1 worm cellular context compared by ENCODE assay signal in the genomic region with DNA sequence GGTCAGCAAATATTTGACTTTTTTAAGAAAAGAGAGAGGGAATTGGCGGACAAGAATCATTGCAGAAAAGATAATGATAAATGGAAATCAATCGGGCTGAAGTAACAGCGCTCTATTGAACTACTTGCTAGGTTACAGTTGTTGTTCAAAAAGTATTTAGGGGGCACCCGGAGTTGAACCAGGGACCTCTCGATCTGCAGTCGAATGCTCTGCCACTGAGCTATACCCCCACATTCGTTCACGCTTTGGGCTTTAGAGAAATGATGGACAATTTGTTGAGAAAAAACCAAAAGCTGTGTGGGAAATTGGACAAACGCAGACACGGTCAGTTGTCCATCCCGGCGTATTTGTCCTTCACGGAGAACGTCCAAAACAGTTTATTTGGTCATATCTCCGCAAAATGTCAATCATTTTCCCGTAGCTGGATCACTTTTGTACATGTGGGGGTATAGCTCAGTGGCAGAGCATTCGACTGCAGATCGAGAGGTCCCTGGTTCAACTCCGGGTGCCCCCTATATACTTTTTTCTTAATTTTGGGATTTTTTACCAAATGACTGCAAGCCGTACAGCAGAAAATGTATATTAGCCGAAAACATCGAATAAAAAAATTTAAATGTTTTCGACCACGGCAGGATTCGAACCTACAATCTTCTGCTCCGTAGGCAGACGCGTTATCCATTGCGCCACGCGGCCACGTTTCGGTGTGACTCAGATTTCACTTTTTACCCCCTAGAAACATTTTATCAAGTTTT.
TF ChIP-seq lines count a peak whose summit lies in the region.

No protein-coding gene starts in this region.

TF ChIP-seq in whole organism, L4 larva, 104 proteins besides CTCF, POLR2A, EP300 and RAD21 (continued from another document):
- TF ChIP-seq mxl-2 (GFP tag; conservative IDR thresholded peaks at IDR 0.05; lab: Robert Waterston, UW) (0 out of 2 replicates have a peak, but pooled peaks have one; percentile 7), ceh-62 (tag; optimal IDR thresholded peaks at IDR 0.05; lab: Kevin White, UChicago) (no peak), lin-15B (tag; optimal IDR thresholded peaks at IDR 0.05; lab: Kevin White, UChicago) (no peak), R02D3.7 (tag; optimal IDR thresholded peaks at IDR 0.05; lab: Kevin White, UChicago) (no peak), ceh-44 (GFP tag; IDR thresholded peaks at IDR 0.05; lab: Robert Waterston, UW) (peak; percentile 36; the same call in 1 of the 2 replicates), egl-27 (tag; optimal IDR thresholded peaks at IDR 0.05; lab: Kevin White, UChicago) (no peak), madf-9 (GFP tag; conservative IDR thresholded peaks at IDR 0.05; lab: Robert Waterston, UW) (peak; percentile 52), skn-1 (tag; optimal IDR thresholded peaks at IDR 0.05; lab: Kevin White, UChicago) (no peak), fkh-10 (GFP tag; optimal IDR thresholded peaks at IDR 0.05; lab: Kevin White, UChicago) (no peak), nhr-48 (tag; optimal IDR thresholded peaks at IDR 0.05; lab: Kevin White, UChicago) (peak; percentile 12), unc-130 (GFP tag; optimal IDR thresholded peaks at IDR 0.05; lab: Kevin White, UChicago) (peak; percentile 2), egl-43 (GFP tag; IDR thresholded peaks at IDR 0.05; lab: Robert Waterston, UW) (peak; percentile 89), mdl-1 (tag; optimal IDR thresholded peaks at IDR 0.05; lab: Kevin White, UChicago) (no peak), php-3 (GFP tag; IDR thresholded peaks at IDR 0.05; lab: Robert Waterston, UW) (0 out of 2 replicates have a peak, but pooled peaks have one; percentile 35), pqm-1 (tag; optimal IDR thresholded peaks at IDR 0.05; lab: Kevin White, UChicago) (no peak), zag-1 (tag; optimal IDR thresholded peaks at IDR 0.05; lab: Kevin White, UChicago) (no peak), nhr-11 (tag; optimal IDR thresholded peaks at IDR 0.05; lab: Kevin White, UChicago) (no peak), vab-7 (GFP tag; IDR thresholded peaks at IDR 0.05; lab: Robert Waterston, UW) (peak; percentile 58), nhr-10 (tag; optimal IDR thresholded peaks at IDR 0.05; lab: Kevin White, UChicago) (peak; percentile 21), gei-8 (GFP tag; optimal IDR thresholded peaks at IDR 0.05; lab: Kevin White, UChicago) (no peak), lin-38 (GFP tag; IDR thresholded peaks at IDR 0.05; lab: Robert Waterston, UW) (peak; percentile 79), nhr-28 (tag; optimal IDR thresholded peaks at IDR 0.05; lab: Kevin White, UChicago) (peak; percentile 20), dve-1 (tag; optimal IDR thresholded peaks at IDR 0.05; lab: Kevin White, UChicago; ENCODE audit: insufficient read depth) (peak; percentile 64), nhr-76 (tag; optimal IDR thresholded peaks at IDR 0.05; lab: Kevin White, UChicago) (no peak), lin-1 (GFP tag; IDR thresholded peaks at IDR 0.05; lab: Robert Waterston, UW) (no peak), lsy-2 (tag; optimal IDR thresholded peaks at IDR 0.05; lab: Kevin White, UChicago) (peak in 1 of 2 experiments; percentile 38), nhr-102 (tag; optimal IDR thresholded peaks at IDR 0.05; lab: Kevin White, UChicago) (peak; percentile 55), duxl-1 (tag; optimal IDR thresholded peaks at IDR 0.05; lab: Kevin White, UChicago; ENCODE audit: poor library complexity) (peak; percentile 74), Y75B8A.6 (GFP tag; IDR thresholded peaks at IDR 0.05; lab: Robert Waterston, UW) (no peak), nhr-42 (GFP tag; IDR thresholded peaks at IDR 0.05; lab: Robert Waterston, UW) (0 out of 2 replicates have a peak, but pooled peaks have one; percentile 11), hif-1 (tag; optimal IDR thresholded peaks at IDR 0.05; lab: Kevin White, UChicago) (no peak), Y48G9A.11 (GFP tag; IDR thresholded peaks at IDR 0.05; lab: Robert Waterston, UW) (no peak), unc-62 (GFP tag; optimal IDR thresholded peaks at IDR 0.05 in 1 of 2; lab: Kevin White, UChicago) (no peak), unc-62 (tag; optimal IDR thresholded peaks at IDR 0.05; lab: Kevin White, UChicago) (no peak), tag-97 (GFP tag; IDR thresholded peaks at IDR 0.05; lab: Robert Waterston, UW) (no peak), rbr-2 (tag; optimal IDR thresholded peaks at IDR 0.05; lab: Kevin White, UChicago) (peak; percentile 56), nhr-111 (GFP tag; optimal IDR thresholded peaks at IDR 0.05; lab: Kevin White, UChicago) (no peak), ama-1 (optimal IDR thresholded peaks at IDR 0.05; lab: Kevin White, UChicago) (no peak), jun-1 (tag; optimal IDR thresholded peaks at IDR 0.05; lab: Kevin White, UChicago) (no peak), set-16 (GFP tag; IDR thresholded peaks at IDR 0.05; lab: Robert Waterston, UW) (no peak), snpc-4 (tag; optimal IDR thresholded peaks at IDR 0.05; lab: Kevin White, UChicago) (no peak), ztf-7 (tag; optimal IDR thresholded peaks at IDR 0.05; lab: Kevin White, UChicago) (peak; percentile 15), daf-12 (tag; optimal IDR thresholded peaks at IDR 0.05; lab: Kevin White, UChicago) (no peak), zip-2 (tag; optimal IDR thresholded peaks at IDR 0.05; lab: Kevin White, UChicago) (peak; percentile 24), tra-1 (GFP tag; IDR thresholded peaks at IDR 0.05; lab: Robert Waterston, UW) (peak; percentile 70), spr-1 (tag; optimal IDR thresholded peaks at IDR 0.05; lab: Kevin White, UChicago) (peak; percentile 73), ZK546.5 (tag; optimal IDR thresholded peaks at IDR 0.05; lab: Kevin White, UChicago) (no peak), dmd-9 (GFP tag; IDR thresholded peaks at IDR 0.05; lab: Robert Waterston, UW) (no peak), nhr-25 (tag; optimal IDR thresholded peaks at IDR 0.05; lab: Kevin White, UChicago; ENCODE audit: borderline replicate concordance, insufficient read depth) (no peak), nhr-41 (GFP tag; IDR thresholded peaks at IDR 0.05; lab: Robert Waterston, UW) (peak; percentile 48), spr-3 (GFP tag; optimal IDR thresholded peaks at IDR 0.05; lab: Kevin White, UChicago) (peak; percentile 22), lim-7 (GFP tag; IDR thresholded peaks at IDR 0.05; lab: Robert Waterston, UW) (peak; percentile 78), F10B5.3 (tag; optimal IDR thresholded peaks at IDR 0.05; lab: Kevin White, UChicago) (peak; percentile 45), mxl-3 (GFP tag; optimal IDR thresholded peaks at IDR 0.05; lab: Kevin White, UChicago) (peak; percentile 61), fos-1 (tag; optimal IDR thresholded peaks at IDR 0.05; lab: Kevin White, UChicago) (no peak), ceh-82 (tag; optimal IDR thresholded peaks at IDR 0.05; lab: Kevin White, UChicago) (no peak), unc-39 (tag; optimal IDR thresholded peaks at IDR 0.05; lab: Kevin White, UChicago) (no peak), ZK337.2 (GFP tag; IDR thresholded peaks at IDR 0.05; lab: Robert Waterston, UW) (no peak), D1046.2 (GFP tag; IDR thresholded peaks at IDR 0.05; lab: Robert Waterston, UW) (peak; percentile 59; the same call in 1 of the 2 replicates), ceh-20 (GFP tag; IDR thresholded peaks at IDR 0.05; lab: Robert Waterston, UW) (0 out of 2 replicates have a peak, but pooled peaks have one; percentile 40), ceh-28 (tag; optimal IDR thresholded peaks at IDR 0.05; lab: Kevin White, UChicago) (no peak), aha-1 (tag; lab: Kevin White, UChicago) (peak; percentile 99), attf-4 (tag; optimal IDR thresholded peaks at IDR 0.05; lab: Kevin White, UChicago) (no peak), T20F7.1 (GFP tag; optimal IDR thresholded peaks at IDR 0.05; lab: Kevin White, UChicago) (peak; percentile 44), ctbp-1 (GFP tag; IDR thresholded peaks at IDR 0.05; lab: Robert Waterston, UW) (peak; percentile 67), Y105C5A.15 (GFP tag; IDR thresholded peaks at IDR 0.05; lab: Robert Waterston, UW) (peak; percentile 87), mdt-29 (GFP tag; IDR thresholded peaks at IDR 0.05; lab: Robert Waterston, UW) (0 out of 2 replicates have a peak, but pooled peaks have one; percentile 36), lin-39 (tag; optimal IDR thresholded peaks at IDR 0.05; lab: Kevin White, UChicago) (no peak), lin-29 (GFP tag; IDR thresholded peaks at IDR 0.05; lab: Robert Waterston, UW) (no peak), ceh-32 (tag; optimal IDR thresholded peaks at IDR 0.05; lab: Kevin White, UChicago; ENCODE audit: poor library complexity) (no peak), zfp-2 (tag; optimal IDR thresholded peaks at IDR 0.05; lab: Kevin White, UChicago) (no peak), dmd-8 (GFP tag; IDR thresholded peaks at IDR 0.05; lab: Robert Waterston, UW) (peak; percentile 60; the same call in 1 of the 2 replicates), lir-3 (tag; optimal IDR thresholded peaks at IDR 0.05; lab: Kevin White, UChicago) (peak; percentile 55), F44E2.7 (GFP tag; IDR thresholded peaks at IDR 0.05; lab: Robert Waterston, UW) (peak; percentile 57; the same call in 1 of the 2 replicates), Y5F2A.4 (GFP tag; optimal IDR thresholded peaks at IDR 0.05; lab: Kevin White, UChicago) (no peak), lin-13 (GFP tag; optimal IDR thresholded peaks at IDR 0.05; lab: Kevin White, UChicago) (peak; percentile 44), mep-1 (tag; optimal IDR thresholded peaks at IDR 0.05; lab: Kevin White, UChicago) (no peak), nhr-77 (tag; optimal IDR thresholded peaks at IDR 0.05; lab: Kevin White, UChicago) (peak; percentile 14), hlh-30 (tag; optimal IDR thresholded peaks at IDR 0.05; lab: Kevin White, UChicago; ENCODE audit: insufficient read depth) (peak; percentile 37), F37D6.2 (tag; optimal IDR thresholded peaks at IDR 0.05; lab: Kevin White, UChicago) (peak; percentile 1), arid-1 (GFP tag; conservative IDR thresholded peaks at IDR 0.05; lab: Robert Waterston, UW) (peak; percentile 71), ces-1 (GFP tag; optimal IDR thresholded peaks at IDR 0.05; lab: Kevin White, UChicago) (no peak), dmd-6 (GFP tag; IDR thresholded peaks at IDR 0.05; lab: Robert Waterston, UW) (peak; percentile 34), dpl-1 (GFP tag; optimal IDR thresholded peaks at IDR 0.05; lab: Kevin White, UChicago) (peak; percentile 3)
